Worm (Caenorhabditis elegans): ENCODE measurements around the gene era-1.

era-1 gene

DNA sequence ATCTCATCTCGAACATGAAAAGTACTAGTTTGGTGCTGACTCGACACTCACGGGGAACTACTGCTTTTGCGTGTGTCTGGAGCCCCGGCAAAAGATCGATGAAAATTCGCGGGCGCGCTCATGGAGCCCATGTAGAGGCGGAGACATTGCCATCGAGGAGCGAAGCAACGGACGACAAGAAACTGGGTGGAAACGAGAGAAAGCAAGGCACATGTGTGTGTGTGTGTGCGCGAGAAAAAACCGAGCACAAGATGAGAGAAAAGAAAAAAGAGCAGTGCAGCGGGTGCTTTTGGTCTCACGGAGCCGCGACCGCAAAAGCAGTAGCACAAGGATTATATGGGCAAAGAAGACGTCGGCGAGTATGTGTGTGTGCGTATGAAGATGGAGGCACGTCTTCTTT is 44.1 kb upstream of the era-1 start (continued):
- TF ChIP-seq sdz-12 (GFP tag; optimal IDR thresholded peaks at IDR 0.05) (no peak), aha-1 (tag) (peak; percentile 85), F44E2.7 (GFP tag; IDR thresholded peaks at IDR 0.05) (no peak), daf-16 (GFP tag; optimal IDR thresholded peaks at IDR 0.05) (no peak), daf-16 (tag; optimal IDR thresholded peaks at IDR 0.05) (no peak), dve-1 (tag; optimal IDR thresholded peaks at IDR 0.05; ENCODE audit: insufficient read depth) (no peak), F37D6.2 (tag; optimal IDR thresholded peaks at IDR 0.05) (peak; percentile 30), nhr-77 (tag; optimal IDR thresholded peaks at IDR 0.05) (no peak), jun-1 (tag; optimal IDR thresholded peaks at IDR 0.05) (no peak), Y105C5A.15 (GFP tag; IDR thresholded peaks at IDR 0.05) (no peak), nhr-6 (tag; optimal IDR thresholded peaks at IDR 0.05) (no peak), ztf-7 (tag; optimal IDR thresholded peaks at IDR 0.05) (no peak), egl-43 (GFP tag; IDR thresholded peaks at IDR 0.05) (peak; percentile 74), ama-1 (optimal IDR thresholded peaks at IDR 0.05) (no peak), hif-1 (tag; optimal IDR thresholded peaks at IDR 0.05) (peak in 1 of 2 experiments; percentile 62), T26A8.4 (GFP tag; IDR thresholded peaks at IDR 0.05) (no peak), skn-1 (tag; optimal IDR thresholded peaks at IDR 0.05) (no peak), lin-15B (tag; optimal IDR thresholded peaks at IDR 0.05) (no peak), arid-1 (GFP tag; conservative IDR thresholded peaks at IDR 0.05) (no peak), ceh-82 (tag; optimal IDR thresholded peaks at IDR 0.05) (no peak), madf-9 (GFP tag; conservative IDR thresholded peaks at IDR 0.05) (no peak), nhr-11 (tag; optimal IDR thresholded peaks at IDR 0.05) (no peak), nhr-102 (tag; optimal IDR thresholded peaks at IDR 0.05) (no peak), dmd-8 (GFP tag; IDR thresholded peaks at IDR 0.05) (no peak), lin-38 (GFP tag; IDR thresholded peaks at IDR 0.05) (no peak; the same call in 1 of the 2 replicates), ces-1 (GFP tag; optimal IDR thresholded peaks at IDR 0.05) (no peak), zip-2 (tag; optimal IDR thresholded peaks at IDR 0.05) (no peak), nhr-42 (GFP tag; IDR thresholded peaks at IDR 0.05) (no peak), rbr-2 (tag; optimal IDR thresholded peaks at IDR 0.05) (peak; percentile 74), ceh-20 (GFP tag; IDR thresholded peaks at IDR 0.05) (no peak), php-3 (GFP tag; IDR thresholded peaks at IDR 0.05) (no peak), zip-11 (GFP tag; IDR thresholded peaks at IDR 0.05) (no peak)

DNA sequence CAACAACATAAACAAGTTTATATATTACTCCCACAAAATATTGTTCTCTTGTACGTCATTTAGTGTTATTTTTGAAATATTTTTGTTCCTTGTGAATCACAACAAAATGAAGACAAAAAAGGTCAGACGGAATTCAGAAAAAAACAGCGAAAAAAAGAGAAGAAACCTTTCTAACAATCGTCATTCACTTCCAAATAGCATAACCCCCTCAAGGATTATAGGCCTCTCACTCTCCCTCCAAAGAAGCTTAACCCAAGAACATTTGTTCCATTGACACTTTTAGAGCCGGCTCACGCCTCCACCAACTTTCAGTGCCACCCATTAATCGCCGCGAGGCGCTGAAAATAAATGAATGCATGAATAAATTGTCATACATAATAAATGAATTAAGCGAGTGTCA is 43.3 kb upstream of the era-1 start:
- TF ChIP-seq aha-1 (tag) (peak; percentile 92), cey-2 (tag; optimal IDR thresholded peaks at IDR 0.05; ENCODE audit: borderline replicate concordance, insufficient read depth) (no peak)

DNA sequence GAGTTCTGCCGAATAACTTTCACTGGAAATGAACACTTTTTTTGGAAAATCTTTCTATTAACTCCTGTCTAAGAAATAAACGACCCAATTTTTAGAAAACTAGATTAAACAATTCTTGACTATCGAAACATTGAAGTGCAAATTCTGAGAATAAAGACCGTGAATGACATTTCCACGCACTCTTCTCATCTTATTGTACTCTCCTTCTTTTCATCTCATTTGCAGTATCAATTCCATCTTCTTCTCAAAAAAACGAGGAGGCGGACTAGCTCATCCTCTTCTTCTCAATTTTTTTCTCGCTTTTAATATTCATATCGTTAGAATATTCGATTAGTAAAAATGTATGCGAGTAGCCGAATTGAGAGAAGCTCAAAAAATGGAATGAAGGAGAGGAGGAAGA is 41.2 kb upstream of the era-1 start:
- TF ChIP-seq lsy-2 (tag; optimal IDR thresholded peaks at IDR 0.05) (peak in 1 of 2 experiments; percentile 12), nhr-48 (tag; optimal IDR thresholded peaks at IDR 0.05) (peak; percentile 15), nhr-102 (tag; optimal IDR thresholded peaks at IDR 0.05) (peak; percentile 23), Y48G9A.11 (GFP tag; IDR thresholded peaks at IDR 0.05) (no peak), ces-1 (GFP tag; optimal IDR thresholded peaks at IDR 0.05) (peak; percentile 61), mes-2 (tag; optimal IDR thresholded peaks at IDR 0.05; ENCODE audit: poor library complexity, severe bottlenecking) (peak; percentile 5)

DNA sequence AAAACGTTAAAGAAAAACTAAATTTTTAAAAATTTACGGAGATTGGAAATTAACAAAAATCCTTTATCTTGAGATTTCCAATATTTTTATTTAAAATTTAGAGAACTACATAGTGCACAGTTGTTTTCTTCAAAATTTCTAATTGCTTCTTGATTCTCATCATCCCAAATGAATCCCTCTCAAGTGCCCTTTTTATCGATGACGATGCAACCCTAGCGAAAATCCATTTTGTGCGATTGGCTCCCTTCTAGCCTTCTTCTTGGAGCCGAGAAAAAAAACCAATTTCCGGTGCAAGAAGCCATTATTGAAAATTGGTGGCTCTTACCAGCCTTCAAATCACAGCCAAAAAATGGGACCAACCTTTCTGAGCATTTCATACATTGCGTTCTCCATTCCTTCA is 40.4 kb upstream of the era-1 start:
- TF ChIP-seq dmd-8 (GFP tag; IDR thresholded peaks at IDR 0.05): no peak
- TF ChIP-seq ceh-44 (GFP tag; IDR thresholded peaks at IDR 0.05): no peak
- no peak for TF ChIP-seq set-16 (GFP tag; IDR thresholded peaks at IDR 0.05)
- no peak for TF ChIP-seq mdt-29 (GFP tag; IDR thresholded peaks at IDR 0.05)
- no peak for TF ChIP-seq gei-8 (GFP tag; optimal IDR thresholded peaks at IDR 0.05)
- TF ChIP-seq dmd-6 (GFP tag; IDR thresholded peaks at IDR 0.05): no peak
- TF ChIP-seq mdl-1 (tag; optimal IDR thresholded peaks at IDR 0.05): no peak
- peak; percentile 94 for TF ChIP-seq aha-1 (tag)
- 0 out of 2 replicates have a peak, but pooled peaks have one; percentile 12 for TF ChIP-seq egl-43 (GFP tag; IDR thresholded peaks at IDR 0.05)
- 0 out of 2 replicates have a peak, but pooled peaks have one; percentile 14 for TF ChIP-seq lin-29 (GFP tag; IDR thresholded peaks at IDR 0.05)
- no peak for TF ChIP-seq skn-1 (tag; optimal IDR thresholded peaks at IDR 0.05)
- no peak for TF ChIP-seq attf-4 (tag; optimal IDR thresholded peaks at IDR 0.05)
- no peak for TF ChIP-seq lin-15B (tag; optimal IDR thresholded peaks at IDR 0.05)
- no peak for TF ChIP-seq Y105C5A.15 (GFP tag; IDR thresholded peaks at IDR 0.05)
- no peak for TF ChIP-seq F37D6.2 (tag; optimal IDR thresholded peaks at IDR 0.05)
